Worm (Caenorhabditis elegans) whole organism, L1 larva: Measurements from ENCODE around the gene igeg-1.

ENCODE experiments used
- blmp-1 ChIP-seq: fragments of 150-350 bp; optimal IDR thresholded peaks from 2 replicates; lab custom pipeline; 2014; ENCODE audit warnings: missing biosample characterization, missing genetic modification characterization
- ceh-8 ChIP-seq: fragments of 200-800 bp; sonication (Bioruptor generic); optimal IDR thresholded peaks from 2 replicates; lab custom pipeline; 2018; ENCODE audit warnings: mild to moderate bottlenecking, missing genetic modification characterization, moderate library complexity, missing compliant biosample characterization
- ceh-88 ChIP-seq: fragments of 200-800 bp; sonication (Bioruptor generic); IDR thresholded peaks from 2 replicates; pipeline ENCODE4 v1.3.6; 2022; ENCODE audit warnings: missing genetic modification characterization, missing compliant biosample characterization
- ces-1 ChIP-seq: fragments of 150-350 bp; optimal IDR thresholded peaks from 2 replicates; lab custom pipeline; 2014; ENCODE audit warnings: missing biosample characterization, missing genetic modification reagents, missing genetic modification characterization
- dpl-1 ChIP-seq, 3 experiments: fragments of 150-350 bp in 2 of 3; sonication (generic microtip) in 1 of 3; optimal IDR thresholded peaks; 2 replicates each; lab custom pipeline; 2014 to 2017; ENCODE audit warnings: missing biosample characterization in 3 of 3, missing genetic modification characterization in 3 of 3, missing genetic modification reagents in 3 of 3
- efl-1 ChIP-seq, 4 experiments: fragments of 150-350 bp; optimal IDR thresholded peaks in 3 of 4; peaks in 1 of 4; 1 replicate in 1 of 4; 2 replicates in 3 of 4; lab custom pipeline; 2014; ENCODE audit warnings: missing biosample characterization in 2 of 4, missing genetic modification characterization in 2 of 4, missing genetic modification reagents in 2 of 4
- egl-13 ChIP-seq: sonication (generic microtip); optimal IDR thresholded peaks from 2 replicates; lab custom pipeline; 2016; ENCODE audit warnings: missing genotype, missing genetic modification reagents, missing genetic modification characterization, missing compliant biosample characterization
- elt-2 ChIP-seq: sonication (generic microtip); optimal IDR thresholded peaks from 2 replicates; lab custom pipeline; 2016; ENCODE audit warnings: missing genetic modification characterization, mild to moderate bottlenecking, inconsistent platforms, missing compliant biosample characterization, missing genetic modification reagents
- fkh-8 ChIP-seq: sonication (generic microtip); optimal IDR thresholded peaks from 2 replicates; lab custom pipeline; 2016; ENCODE audit warnings: mild to moderate bottlenecking, missing genetic modification characterization, missing compliant biosample characterization
- fos-1 ChIP-seq: fragments of 150-350 bp; optimal IDR thresholded peaks from 2 replicates; lab custom pipeline; 2014; ENCODE audit warnings: missing biosample characterization, missing genetic modification characterization
- grh-1 ChIP-seq: fragments of 200-800 bp; sonication (Bioruptor generic); IDR thresholded peaks from 2 replicates; pipeline ENCODE4 v1.3.6; 2022; ENCODE audit warnings: missing genetic modification reagents, missing genetic modification characterization, missing compliant biosample characterization
- hlh-17 ChIP-seq: fragments of 200-800 bp; sonication (Bioruptor generic); optimal IDR thresholded peaks from 2 replicates; lab custom pipeline; 2018; ENCODE audit warnings: missing genetic modification characterization, mild to moderate bottlenecking, missing compliant biosample characterization, moderate library complexity, borderline replicate concordance
- hlh-4 ChIP-seq: sonication (generic microtip); optimal IDR thresholded peaks from 2 replicates; lab custom pipeline; 2016; ENCODE audit warnings: mild to moderate bottlenecking, missing genetic modification characterization, missing compliant biosample characterization
- hpl-2 ChIP-seq: fragments of 150-350 bp; optimal IDR thresholded peaks from 2 replicates; lab custom pipeline; 2014; ENCODE audit warnings: missing biosample characterization, missing genetic modification reagents, missing genetic modification characterization
- isw-1 ChIP-seq: fragments of 200-800 bp; sonication (Bioruptor generic); IDR thresholded peaks from 2 replicates; pipeline ENCODE4 v1.3.6; 2022; ENCODE audit warnings: missing genetic modification characterization, missing compliant biosample characterization
- jun-1 ChIP-seq: fragments of 150-350 bp; optimal IDR thresholded peaks from 2 replicates; lab custom pipeline; 2014; ENCODE audit warnings: missing biosample characterization, missing genetic modification reagents, missing genetic modification characterization
- lin-13 ChIP-seq: fragments of 150-350 bp; optimal IDR thresholded peaks from 2 replicates; lab custom pipeline; 2014; ENCODE audit warnings: missing biosample characterization, missing genetic modification reagents, missing genetic modification characterization
- lin-35 ChIP-seq, 2 experiments: fragments of 150-350 bp; optimal IDR thresholded peaks; 2 replicates each; lab custom pipeline; 2014; ENCODE audit warnings: missing biosample characterization in 2 of 2, missing genetic modification characterization in 2 of 2, missing genetic modification reagents in 2 of 2
- lin-39 ChIP-seq: fragments of 150-350 bp; optimal IDR thresholded peaks from 2 replicates; lab custom pipeline; 2014; ENCODE audit warnings: missing biosample characterization, missing genetic modification reagents, missing genetic modification characterization
- lir-3 ChIP-seq: sonication (generic microtip); optimal IDR thresholded peaks from 2 replicates; lab custom pipeline; 2016; ENCODE audit warnings: mild to moderate bottlenecking, missing genetic modification characterization, moderate library complexity, missing compliant biosample characterization; ENCODE audit not compliant: poor library complexity
- mep-1 ChIP-seq: fragments of 150-350 bp; optimal IDR thresholded peaks from 2 replicates; lab custom pipeline; 2014; ENCODE audit warnings: missing biosample characterization, missing genetic modification characterization
- nhr-11 ChIP-seq: fragments of 150-350 bp; optimal IDR thresholded peaks from 2 replicates; lab custom pipeline; 2014; ENCODE audit warnings: missing biosample characterization, missing genetic modification characterization
- nhr-237 ChIP-seq: fragments of 150-350 bp; optimal IDR thresholded peaks from 2 replicates; lab custom pipeline; 2014; ENCODE audit warnings: missing biosample characterization, missing genetic modification characterization
- nhr-47 ChIP-seq: sonication (generic microtip); optimal IDR thresholded peaks from 2 replicates; lab custom pipeline; 2016; ENCODE audit warnings: mild to moderate bottlenecking, missing genetic modification characterization, moderate library complexity, missing compliant biosample characterization
- nhr-71 ChIP-seq: sonication (generic microtip); optimal IDR thresholded peaks from 2 replicates; lab custom pipeline; 2016; ENCODE audit warnings: mild to moderate bottlenecking, missing genetic modification characterization, moderate library complexity, missing compliant biosample characterization
- pax-3 ChIP-seq: fragments of 200-800 bp; sonication (Bioruptor generic); optimal IDR thresholded peaks from 2 replicates; lab custom pipeline; 2018; ENCODE audit warnings: mild to moderate bottlenecking, missing genetic modification characterization, moderate library complexity, missing compliant biosample characterization
- sptf-1 ChIP-seq: fragments of 150-350 bp; optimal IDR thresholded peaks from 2 replicates; lab custom pipeline; 2014; ENCODE audit warnings: missing biosample characterization, missing genetic modification characterization
- tbx-2 ChIP-seq: sonication (generic microtip); optimal IDR thresholded peaks from 2 replicates; lab custom pipeline; 2016; ENCODE audit warnings: missing genetic modification characterization, missing compliant biosample characterization
- tlp-1 ChIP-seq: fragments of 150-350 bp; optimal IDR thresholded peaks from 2 replicates; lab custom pipeline; 2014; ENCODE audit warnings: missing biosample characterization, missing genetic modification characterization
- unc-130 ChIP-seq: fragments of 150-350 bp; optimal IDR thresholded peaks from 2 replicates; lab custom pipeline; 2017; ENCODE audit warnings: missing biosample characterization, missing genetic modification characterization, inconsistent platforms
- unc-86 ChIP-seq: sonication (generic microtip); optimal IDR thresholded peaks from 2 replicates; lab custom pipeline; 2016; ENCODE audit warnings: missing genetic modification characterization, missing compliant biosample characterization
- xbp-1 ChIP-seq: sonication (generic microtip); optimal IDR thresholded peaks from 2 replicates; lab custom pipeline; 2016; ENCODE audit warnings: missing genetic modification characterization, missing compliant biosample characterization
- zag-1 ChIP-seq: fragments of 150-350 bp; optimal IDR thresholded peaks from 2 replicates; lab custom pipeline; 2014; ENCODE audit warnings: missing biosample characterization, missing genetic modification characterization
- ztf-11 ChIP-seq, 2 experiments: sonication (generic microtip); optimal IDR thresholded peaks; 2 replicates each; lab custom pipeline; 2016 to 2017; ENCODE audit warnings: missing genetic modification characterization in 2 of 2, missing biosample characterization in 1 of 2, missing compliant biosample characterization in 1 of 2

The igeg-1 gene

DNA sequence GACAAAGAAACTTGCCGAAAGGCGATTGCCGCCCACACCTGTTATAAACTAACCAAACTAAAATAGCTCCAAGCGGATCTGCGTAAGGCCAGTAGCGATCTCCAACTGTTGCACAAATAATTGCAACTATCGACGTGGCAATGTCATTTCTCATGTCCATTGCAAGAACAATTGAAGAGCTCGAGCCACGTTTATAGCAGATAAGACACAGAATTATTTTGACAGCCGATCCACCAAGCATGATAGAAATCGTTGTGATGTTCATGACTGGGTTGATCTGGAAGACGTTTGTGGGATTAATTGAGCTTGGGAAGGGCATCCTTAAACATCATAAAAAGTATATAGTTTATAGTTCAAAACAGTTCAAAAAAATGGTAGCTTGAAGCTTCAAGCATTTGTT lies 19.5 kb upstream of the igeg-1 start (continued):
- no peak for TF ChIP-seq mep-1 (tag; lab: Kevin White, UChicago)
- TF ChIP-seq grh-1, result no peak

DNA sequence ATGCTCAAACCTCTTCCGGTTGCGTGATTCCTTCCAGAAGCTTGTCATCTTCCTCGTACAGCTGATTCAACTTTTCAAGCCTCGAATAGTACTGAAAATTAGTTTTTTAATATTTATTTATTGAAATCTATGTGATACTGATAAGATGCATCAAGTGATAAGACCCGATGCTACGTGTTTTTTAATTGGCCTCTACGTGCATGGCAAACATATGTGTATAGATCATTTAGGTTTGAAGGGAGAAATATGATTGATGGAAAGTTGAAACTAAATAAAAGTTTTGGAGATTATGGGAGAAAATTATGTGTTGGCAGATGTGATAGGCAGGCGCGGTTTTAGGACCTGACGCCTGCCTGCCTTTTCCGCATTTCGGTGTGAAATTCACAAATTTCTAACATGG lies 18.2 kb upstream of the igeg-1 start:
- TF ChIP-seq elt-2 (tag; lab: Kevin White, UChicago), result peak; percentile 51
- no peak for TF ChIP-seq tbx-2 (tag; lab: Kevin White, UChicago)
- TF ChIP-seq efl-1 (optimal IDR thresholded peaks at IDR 0.05; lab: Kevin White, UChicago), result no peak
- peak in 1 of 2 experiments; percentile 6 for TF ChIP-seq efl-1 (GFP tag; optimal IDR thresholded peaks at IDR 0.05 in 1 of 2; lab: Kevin White, UChicago)
- peak in 1 of 2 experiments; percentile 22 for TF ChIP-seq lin-35 (GFP tag; optimal IDR thresholded peaks at IDR 0.05; lab: Kevin White, UChicago)
- TF ChIP-seq, all 84 proteins: peak for 3

- TF ChIP-seq hlh-4 (tag; lab: Kevin White, UChicago) (no peak), zag-1 (tag; lab: Kevin White, UChicago) (no peak), ceh-8 (GFP tag; lab: Kevin White, UChicago) (no peak), unc-86 (tag; lab: Kevin White, UChicago) (no peak), jun-1 (no peak), nhr-237 (tag; lab: Kevin White, UChicago) (no peak), tlp-1 (tag; lab: Kevin White, UChicago) (no peak), lin-13 (GFP tag; lab: Kevin White, UChicago) (no peak), hpl-2 (no peak), lir-3 (no peak), fos-1 (no peak), hlh-17 (no peak), sptf-1 (no peak), nhr-11 (tag; lab: Kevin White, UChicago) (no peak), blmp-1 (tag; lab: Kevin White, UChicago) (no peak), egl-13 (tag; lab: Kevin White, UChicago) (no peak), xbp-1 (tag; lab: Kevin White, UChicago) (no peak), nhr-47 (tag; lab: Kevin White, UChicago) (no peak), nhr-71 (tag; lab: Kevin White, UChicago) (no peak)
- TF ChIP-seq, all 84 proteins: peak for 0
Measured at ce11 chrIV:4545818-4546217, 16.6 kb upstream of the igeg-1 start, which contains the start of gene ZK185.5. TSS of gene ZK185.5 (minus strand) at chrIV:4545918.

DNA sequence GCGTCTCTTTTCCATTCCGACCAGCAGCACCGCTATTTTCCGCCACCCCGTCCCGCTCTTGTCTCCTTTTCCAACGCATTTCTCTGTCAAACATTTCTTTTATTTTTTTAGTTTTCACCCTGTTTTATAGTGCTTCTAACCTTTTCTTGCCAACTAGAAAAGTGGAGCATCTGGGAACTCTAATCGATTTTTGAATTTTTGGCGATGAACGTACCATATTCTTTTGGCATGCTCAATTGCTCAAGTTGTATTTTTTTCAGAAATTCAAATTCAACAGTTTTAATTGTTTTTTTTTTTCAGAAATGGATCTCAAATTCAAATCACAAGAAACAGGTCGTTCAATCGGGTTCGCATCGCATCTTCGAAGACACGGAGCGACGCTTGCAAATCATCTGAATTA lies 14.2 kb upstream of the igeg-1 start, which contains the start of gene ZK185.1:
Gene ZK185.1 (plus strand): TSS at position 301 of the 400 bp plus-strand sequence.
- TF ChIP-seq efl-1 (optimal IDR thresholded peaks at IDR 0.05; lab: Kevin White, UChicago), result no peak
- peak in 1 of 2 experiments; percentile 58 for TF ChIP-seq efl-1 (GFP tag; optimal IDR thresholded peaks at IDR 0.05 in 1 of 2; lab: Kevin White, UChicago)
- TF ChIP-seq fkh-8, result no peak

DNA sequence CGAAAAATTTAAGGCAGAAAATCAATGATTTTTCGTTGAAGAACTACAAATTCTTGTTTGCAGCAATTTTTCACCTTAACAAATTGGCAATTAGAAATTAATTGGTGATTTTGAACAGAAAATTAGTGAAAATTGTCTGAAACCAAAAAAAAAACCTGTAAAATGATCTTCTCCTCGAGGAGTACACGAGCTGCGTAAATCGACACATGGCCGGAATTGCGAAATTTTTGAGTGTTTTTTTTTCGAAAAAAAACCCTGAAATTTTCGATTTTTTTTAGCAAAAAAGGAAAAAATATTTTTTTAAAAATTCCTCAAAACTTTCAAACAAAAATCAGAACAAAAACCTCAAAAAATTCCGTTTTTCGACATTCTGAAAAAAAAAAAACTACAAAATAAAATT lies 10.9 kb upstream of the igeg-1 start:
- TF ChIP-seq ztf-11 (tag; optimal IDR thresholded peaks at IDR 0.05; lab: Kevin White, UChicago), result no peak
- TF ChIP-seq pax-3 (tag; lab: Kevin White, UChicago), result no peak
- no peak for TF ChIP-seq hlh-17
- no peak for TF ChIP-seq unc-130 (tag; lab: Kevin White, UChicago)
- TF ChIP-seq dpl-1 (GFP tag; optimal IDR thresholded peaks at IDR 0.05; lab: Kevin White, UChicago), result no peak
- TF ChIP-seq blmp-1 (tag; lab: Kevin White, UChicago), result no peak
- TF ChIP-seq isw-1 (GFP tag; lab: Robert Waterston, UW), result no peak
- TF ChIP-seq ceh-88, result no peak
- TF ChIP-seq lin-39, result no peak
- no peak for TF ChIP-seq ces-1
- TF ChIP-seq efl-1 (optimal IDR thresholded peaks at IDR 0.05; lab: Kevin White, UChicago), result no peak
- no peak for TF ChIP-seq efl-1 (GFP tag; optimal IDR thresholded peaks at IDR 0.05 in 1 of 2; lab: Kevin White, UChicago)
